Worm (Caenorhabditis elegans): Measurements from ENCODE around the gene fbxb-22.

The fbxb-22 gene

DNA sequence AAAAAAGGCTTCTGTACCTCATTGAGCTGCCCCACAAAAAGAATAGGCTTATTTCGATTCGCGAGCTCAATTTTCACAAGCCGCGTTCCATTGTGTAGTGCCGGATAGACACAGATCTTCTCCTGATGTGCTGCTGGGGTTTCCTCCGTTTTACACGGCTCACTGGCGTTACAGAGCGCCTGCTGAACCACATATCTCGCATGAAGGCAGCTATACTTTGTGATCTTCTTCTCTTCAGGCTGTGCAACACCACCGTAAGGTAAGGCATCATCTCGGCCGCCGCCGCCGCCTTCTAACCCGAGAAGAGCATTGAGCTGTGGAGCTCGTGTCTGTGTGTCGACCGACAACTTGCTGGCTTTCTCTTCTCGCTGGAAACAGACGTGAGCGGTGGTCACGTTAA is 30.0 kb downstream of the fbxb-22 start:
- TF ChIP-seq elt-2 (tag; optimal IDR thresholded peaks at IDR 0.05) (no peak), ceh-16 (tag; optimal IDR thresholded peaks at IDR 0.05) (no peak), ama-1 (optimal IDR thresholded peaks at IDR 0.05) (no peak), elt-1 (tag; optimal IDR thresholded peaks at IDR 0.05) (no peak), tbx-2 (tag; optimal IDR thresholded peaks at IDR 0.05) (no peak), nhr-77 (tag; optimal IDR thresholded peaks at IDR 0.05) (no peak), egl-27 (tag; optimal IDR thresholded peaks at IDR 0.05) (no peak), sea-2 (GFP tag; optimal IDR thresholded peaks at IDR 0.05) (no peak), hmg-11 (tag; optimal IDR thresholded peaks at IDR 0.05) (no peak), pqm-1 (tag; optimal IDR thresholded peaks at IDR 0.05) (no peak), nhr-237 (tag; optimal IDR thresholded peaks at IDR 0.05) (no peak), skn-1 (tag; optimal IDR thresholded peaks at IDR 0.05) (no peak), ceh-28 (tag; optimal IDR thresholded peaks at IDR 0.05) (no peak), fkh-2 (tag; optimal IDR thresholded peaks at IDR 0.05) (no peak), nhr-12 (tag; optimal IDR thresholded peaks at IDR 0.05) (no peak), lin-15B (tag; optimal IDR thresholded peaks at IDR 0.05) (no peak), aly-2 (tag; optimal IDR thresholded peaks at IDR 0.05) (no peak), snpc-4 (tag; optimal IDR thresholded peaks at IDR 0.05) (no peak), unc-62 (GFP tag; optimal IDR thresholded peaks at IDR 0.05) (no peak), fos-1 (tag; optimal IDR thresholded peaks at IDR 0.05) (no peak)

DNA sequence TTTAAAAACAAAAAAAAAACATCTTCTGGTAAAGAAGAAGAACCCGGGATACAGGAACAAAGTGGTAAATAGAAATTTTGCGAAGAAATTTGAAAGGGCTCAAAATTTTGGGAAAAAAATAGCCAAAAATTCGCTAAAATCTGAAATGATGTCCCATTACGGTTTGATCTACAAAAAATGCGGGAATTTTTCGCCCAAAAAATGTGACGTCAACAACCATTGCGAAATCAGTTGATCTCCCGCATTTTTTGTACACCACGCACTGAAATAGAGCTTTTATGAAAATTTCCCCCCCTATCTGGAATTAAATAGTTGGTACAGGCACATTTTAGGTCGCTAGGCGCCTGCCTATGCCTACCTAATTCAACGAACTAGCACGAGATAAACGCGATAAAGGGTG is 34.0 kb downstream of the fbxb-22 start:
- TF ChIP-seq skn-1 (tag; optimal IDR thresholded peaks at IDR 0.05): no peak

DNA sequence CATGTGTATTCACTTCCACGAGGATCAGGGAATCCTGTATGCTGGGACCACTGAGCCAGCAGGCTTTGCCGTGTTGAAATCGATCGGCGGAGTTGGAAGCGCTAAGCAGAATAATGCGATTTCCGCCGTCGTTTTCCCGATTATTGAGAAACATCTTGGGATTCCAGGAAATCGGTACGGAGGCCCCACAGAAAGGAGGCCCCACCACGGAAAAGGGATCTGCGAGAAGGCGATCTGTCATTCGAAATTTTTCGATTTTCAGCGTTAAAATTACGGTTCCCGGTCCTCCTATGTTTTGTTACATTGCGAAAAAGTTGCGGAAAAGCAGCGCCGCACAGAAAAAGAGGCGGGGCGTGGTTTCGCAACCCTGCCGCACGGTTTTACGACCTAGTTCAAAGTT is 35.2 kb downstream of the fbxb-22 start:
- no peak for TF ChIP-seq eor-1 (tag; optimal IDR thresholded peaks at IDR 0.05)
- TF ChIP-seq mdl-1 (tag; optimal IDR thresholded peaks at IDR 0.05): no peak
- TF ChIP-seq ceh-16 (tag; optimal IDR thresholded peaks at IDR 0.05): no peak
- no peak for TF ChIP-seq nhr-237 (tag; optimal IDR thresholded peaks at IDR 0.05)
- no peak for TF ChIP-seq nhr-43 (tag; optimal IDR thresholded peaks at IDR 0.05; ENCODE audit: poor library complexity, severe bottlenecking)
- TF ChIP-seq unc-39 (tag; optimal IDR thresholded peaks at IDR 0.05): no peak
- TF ChIP-seq snpc-4 (tag; optimal IDR thresholded peaks at IDR 0.05): no peak
- no peak for TF ChIP-seq lsy-12 (tag; optimal IDR thresholded peaks at IDR 0.05)
- TF ChIP-seq elt-2 (tag; optimal IDR thresholded peaks at IDR 0.05): no peak
- TF ChIP-seq daf-12 (tag; optimal IDR thresholded peaks at IDR 0.05): no peak
- TF ChIP-seq nhr-25 (tag; optimal IDR thresholded peaks at IDR 0.05): no peak
- TF ChIP-seq sea-2 (GFP tag; optimal IDR thresholded peaks at IDR 0.05): no peak
- TF ChIP-seq fos-1 (tag; optimal IDR thresholded peaks at IDR 0.05): no peak
- no peak for TF ChIP-seq nhr-77 (tag; optimal IDR thresholded peaks at IDR 0.05)
- TF ChIP-seq skn-1 (tag; optimal IDR thresholded peaks at IDR 0.05): no peak
- TF ChIP-seq ceh-82 (tag; optimal IDR thresholded peaks at IDR 0.05): no peak
- no peak for TF ChIP-seq mml-1 (tag; optimal IDR thresholded peaks at IDR 0.05)
- TF ChIP-seq fkh-2 (tag; optimal IDR thresholded peaks at IDR 0.05): no peak

DNA sequence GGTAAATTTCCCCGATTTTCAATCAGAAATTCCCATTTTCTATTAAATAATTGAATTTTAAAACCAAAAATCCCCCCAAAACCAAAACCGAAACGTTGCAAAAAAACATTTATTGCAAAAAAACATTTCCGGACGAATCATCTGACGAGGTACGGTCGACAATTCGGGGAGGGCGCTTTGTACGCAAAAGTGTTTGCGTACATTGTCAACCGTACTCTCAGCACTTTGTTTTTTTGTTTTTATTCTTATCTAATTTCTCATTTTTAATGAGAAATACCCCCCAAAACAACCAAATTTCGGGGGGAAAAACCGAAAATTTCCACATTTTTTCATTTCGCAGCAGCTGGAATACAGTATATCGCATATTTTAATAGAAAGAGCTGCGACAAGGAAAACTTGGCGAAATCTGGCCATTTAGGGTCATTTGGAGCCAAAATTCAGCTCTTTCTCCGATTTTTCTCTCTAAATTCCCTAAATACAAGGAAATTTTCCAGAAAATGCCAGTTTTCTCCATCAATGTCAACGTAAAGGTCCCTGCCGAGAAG is 35.8 kb downstream of the fbxb-22 start, which contains the start of gene mif-1:
Gene mif-1 (plus strand): TSS at position 495 of the 545 bp plus-strand sequence.
- TF ChIP-seq eor-1 (tag; optimal IDR thresholded peaks at IDR 0.05): no peak
- no peak for TF ChIP-seq fkh-10 (GFP tag; optimal IDR thresholded peaks at IDR 0.05)
- TF ChIP-seq lin-15B (tag; optimal IDR thresholded peaks at IDR 0.05): peak; percentile 66
- TF ChIP-seq snpc-4 (tag; optimal IDR thresholded peaks at IDR 0.05): no peak
- TF ChIP-seq elt-2 (tag; optimal IDR thresholded peaks at IDR 0.05): peak; percentile 9
- TF ChIP-seq ZK546.5 (tag; optimal IDR thresholded peaks at IDR 0.05): no peak
- TF ChIP-seq nhr-77 (tag; optimal IDR thresholded peaks at IDR 0.05): no peak
- no peak for TF ChIP-seq fkh-2 (tag; optimal IDR thresholded peaks at IDR 0.05)
- TF ChIP-seq nhr-23 (tag; optimal IDR thresholded peaks at IDR 0.05): no peak
- TF ChIP-seq daf-12 (tag; optimal IDR thresholded peaks at IDR 0.05): no peak
- peak; percentile 33 for TF ChIP-seq hmg-11 (tag; optimal IDR thresholded peaks at IDR 0.05)
- no peak for TF ChIP-seq nhr-25 (tag; optimal IDR thresholded peaks at IDR 0.05)
- TF ChIP-seq egl-5 (tag; optimal IDR thresholded peaks at IDR 0.05): peak; percentile 59
- no peak for TF ChIP-seq elt-3 (tag; optimal IDR thresholded peaks at IDR 0.05)
- TF ChIP-seq pha-4 (tag; optimal IDR thresholded peaks at IDR 0.05): peak; percentile 69
- no peak for TF ChIP-seq nhr-76 (tag; optimal IDR thresholded peaks at IDR 0.05)
- no peak for TF ChIP-seq nhr-11 (tag; optimal IDR thresholded peaks at IDR 0.05)
- no peak for TF ChIP-seq skn-1 (tag; optimal IDR thresholded peaks at IDR 0.05)
- no peak for TF ChIP-seq unc-62 (GFP tag; optimal IDR thresholded peaks at IDR 0.05)
- no peak for TF ChIP-seq ceh-16 (tag; optimal IDR thresholded peaks at IDR 0.05)
- peak; percentile 97 for TF ChIP-seq nfya-1 (tag; optimal IDR thresholded peaks at IDR 0.05; ENCODE audit: insufficient read depth)
- TF ChIP-seq mml-1 (tag; optimal IDR thresholded peaks at IDR 0.05): no peak
- TF ChIP-seq R02D3.7 (tag; optimal IDR thresholded peaks at IDR 0.05): no peak
- peak; percentile 64 for TF ChIP-seq lin-39 (tag; optimal IDR thresholded peaks at IDR 0.05)

All from whole organism, L3 larva.